Worm (Caenorhabditis elegans) whole organism, L2 larva: Measurements from ENCODE around the gene spsb-2.

Experiments
- alr-1 ChIP-seq: fragments of 150-350 bp; optimal IDR thresholded peaks from 2 replicates; lab custom pipeline; 2014; ENCODE audit warnings: missing biosample characterization, missing genetic modification characterization
- lin-39 ChIP-seq: fragments of 150-350 bp; optimal IDR thresholded peaks from 2 replicates; lab custom pipeline; 2014; ENCODE audit warnings: missing biosample characterization, missing genetic modification reagents, missing genetic modification characterization
- nhr-11 ChIP-seq: fragments of 150-350 bp; optimal IDR thresholded peaks from 2 replicates; lab custom pipeline; 2014; ENCODE audit warnings: missing biosample characterization, missing genetic modification characterization
- nhr-237 ChIP-seq: fragments of 150-350 bp; optimal IDR thresholded peaks from 2 replicates; lab custom pipeline; 2014; ENCODE audit warnings: missing biosample characterization, missing genetic modification characterization
- skn-1 ChIP-seq: sonication (generic microtip); optimal IDR thresholded peaks from 2 replicates; lab custom pipeline; 2017; ENCODE audit warnings: missing biosample characterization, missing genetic modification characterization
- snpc-4 ChIP-seq: fragments of 150-350 bp; optimal IDR thresholded peaks from 2 replicates; lab custom pipeline; 2014; ENCODE audit warnings: missing biosample characterization, missing genetic modification characterization
- unc-39 ChIP-seq: fragments of 150-350 bp; optimal IDR thresholded peaks from 2 replicates; lab custom pipeline; 2014; ENCODE audit warnings: missing biosample characterization, missing genetic modification characterization
- unc-55 ChIP-seq: fragments of 150-350 bp; sonication (generic microtip); optimal IDR thresholded peaks from 3 replicates; lab custom pipeline; 2014; ENCODE audit warnings: missing biosample characterization, missing genetic modification reagents, missing genetic modification characterization

DNA sequence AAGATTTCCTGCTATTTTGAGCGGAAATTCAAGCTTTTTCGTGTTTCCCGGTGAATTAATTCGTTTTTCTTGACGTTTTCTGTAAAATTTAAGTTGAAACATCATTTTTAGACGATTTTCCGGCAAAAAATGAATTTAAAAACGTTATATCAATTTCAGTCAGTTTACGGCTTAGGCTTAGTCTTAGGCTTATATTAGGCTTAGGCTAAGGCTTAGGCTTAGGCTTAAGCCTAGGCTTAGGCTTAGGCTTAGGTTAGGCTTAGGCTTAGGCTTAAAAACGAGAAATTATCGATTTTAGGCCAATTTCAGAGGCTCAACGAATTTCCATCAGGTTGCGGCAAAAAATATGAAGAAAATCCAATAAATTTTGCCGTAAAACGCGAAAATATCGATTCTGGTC lies 21.3 kb upstream of the spsb-2 start:
- TF ChIP-seq unc-55 (no peak), snpc-4 (tag; lab: Kevin White, UChicago) (no peak), nhr-11 (no peak), unc-39 (tag; lab: Kevin White, UChicago) (no peak), skn-1 (no peak), lin-39 (tag; lab: Kevin White, UChicago) (no peak), alr-1 (no peak), nhr-237 (tag; lab: Kevin White, UChicago) (no peak)
